Worm (Caenorhabditis elegans) whole organism, L2 larva: ENCODE results near the gene Y32B12C.1.

Experiments
- alr-1 ChIP-seq: fragments of 150-350 bp; optimal IDR thresholded peaks from 2 replicates; lab custom pipeline; 2014; ENCODE audit warnings: missing biosample characterization, missing genetic modification characterization
- blmp-1 ChIP-seq: sonication (generic microtip); optimal IDR thresholded peaks from 2 replicates; lab custom pipeline; 2017; ENCODE audit warnings: missing genetic modification characterization, mild to moderate bottlenecking, missing compliant biosample characterization, antibody characterized with exemption, moderate library complexity; ENCODE audit not compliant: insufficient read depth
- fos-1 ChIP-seq: fragments of 150-350 bp; optimal IDR thresholded peaks from 2 replicates; lab custom pipeline; 2014; ENCODE audit warnings: missing biosample characterization, missing genetic modification characterization

DNA sequence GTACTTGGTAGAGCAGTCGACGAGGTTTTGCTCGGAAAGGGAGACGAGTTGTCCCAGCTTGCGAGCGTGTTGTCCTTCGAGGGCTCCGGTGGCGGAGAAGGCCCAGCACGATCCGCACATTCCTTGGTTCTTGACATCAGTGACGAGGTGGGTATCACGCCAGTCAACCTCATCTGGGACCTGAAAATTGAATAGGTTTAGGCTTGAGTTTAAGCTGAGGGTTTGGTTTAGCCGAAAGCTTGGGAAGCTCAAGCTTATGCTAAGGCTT is 12.7 kb upstream of the Y32B12C.1 start:
- TF ChIP-seq fos-1 (tag; lab: Kevin White, UChicago): no peak
- TF ChIP-seq alr-1 (tag; lab: Kevin White, UChicago): no peak
- no peak for TF ChIP-seq blmp-1
